Fruit fly (Drosophila melanogaster) whole organism, embryonic: ENCODE results near the gene CG14915.
A peak's percentile ranks its signal among the peaks of the same experiment; 100 is the strongest.

ENCODE experiments used
- Abd-B ChIP-seq: fragments of 200-800 bp; sonication (Bioruptor generic); optimal IDR thresholded peaks from 2 replicates; lab custom pipeline; 2018; ENCODE audit warnings: missing biosample characterization, mild to moderate bottlenecking, missing genetic modification characterization, moderate library complexity
- B-H2 ChIP-seq: fragments of 200-800 bp; sonication (Bioruptor generic); optimal IDR thresholded peaks from 2 replicates; lab custom pipeline; 2018; ENCODE audit warnings: missing biosample characterization, mild to moderate bottlenecking, missing genetic modification characterization
- Bdp1 ChIP-seq: fragments of 200-800 bp; sonication (Bioruptor generic); optimal IDR thresholded peaks from 3 replicates; lab custom pipeline; 2016; ENCODE audit warnings: missing biosample characterization, missing genetic modification characterization
- CG10209 ChIP-seq: fragments of 200-800 bp; sonication (Bioruptor generic); optimal IDR thresholded peaks from 3 replicates; lab custom pipeline; 2017; ENCODE audit warnings: missing biosample characterization, mild to moderate bottlenecking, missing genetic modification characterization, missing genetic modification reagents
- CG12219 ChIP-seq: fragments of 200-800 bp; sonication (Bioruptor generic); optimal IDR thresholded peaks from 3 replicates; lab custom pipeline; 2018; ENCODE audit warnings: missing biosample characterization, mild to moderate bottlenecking, missing genetic modification characterization
- CG13296 ChIP-seq: fragments of 200-800 bp; sonication (Bioruptor generic); optimal IDR thresholded peaks from 3 replicates; lab custom pipeline; 2018; ENCODE audit warnings: missing biosample characterization, mild to moderate bottlenecking, missing genetic modification characterization
- CG13894 ChIP-seq: fragments of 200-800 bp; sonication (Bioruptor generic); optimal IDR thresholded peaks from 3 replicates; lab custom pipeline; 2018; ENCODE audit warnings: missing biosample characterization, mild to moderate bottlenecking, missing genetic modification characterization, moderate library complexity
- CG14014 ChIP-seq: fragments of 200-800 bp; sonication (Bioruptor generic); IDR thresholded peaks from 2 replicates; pipeline ENCODE4 v1.3.6; 2022; ENCODE audit warnings: missing biosample characterization, missing genetic modification characterization
- CG1603 ChIP-seq: fragments of 200-800 bp; sonication (Bioruptor generic); optimal IDR thresholded peaks from 2 replicates; lab custom pipeline; 2019; ENCODE audit warnings: missing biosample characterization, mild to moderate bottlenecking, missing genetic modification characterization, moderate library complexity
- CG17328 ChIP-seq: fragments of 200-800 bp; sonication (Bioruptor generic); IDR thresholded peaks from 2 replicates; pipeline ENCODE4 v1.3.6; 2022; ENCODE audit warnings: missing biosample characterization, missing genetic modification characterization
- CG18764 ChIP-seq: fragments of 200-800 bp; sonication (Bioruptor generic); optimal IDR thresholded peaks from 3 replicates; lab custom pipeline; 2016; ENCODE audit warnings: missing biosample characterization, missing genetic modification characterization
- CG33213 ChIP-seq: fragments of 200-800 bp; sonication (Bioruptor generic); optimal IDR thresholded peaks from 3 replicates; lab custom pipeline; 2016; ENCODE audit warnings: missing biosample characterization, missing genetic modification characterization
- CG33557 ChIP-seq: fragments of 200-800 bp; sonication (Bioruptor generic); optimal IDR thresholded peaks from 2 replicates; lab custom pipeline; 2019; ENCODE audit warnings: missing biosample characterization, mild to moderate bottlenecking, missing genetic modification characterization, moderate library complexity
- CG3847 ChIP-seq: fragments of 200-800 bp; sonication (Bioruptor generic); IDR thresholded peaks from 2 replicates; pipeline ENCODE4 v1.3.6; 2022; ENCODE audit warnings: missing biosample characterization, missing genetic modification characterization
- CG42726 ChIP-seq: fragments of 200-800 bp; sonication (Bioruptor generic); IDR thresholded peaks from 2 replicates; pipeline ENCODE4 v1.3.6; 2022; ENCODE audit warnings: missing biosample characterization, missing genetic modification characterization; ENCODE audit not compliant: partially characterized antibody
- CG4360 ChIP-seq: fragments of 200-800 bp; sonication (Bioruptor generic); IDR thresholded peaks from 2 replicates; pipeline ENCODE4 v1.3.6; 2022; ENCODE audit warnings: missing biosample characterization, missing genetic modification characterization
- CG5180 ChIP-seq: fragments of 200-800 bp; sonication (Bioruptor generic); optimal IDR thresholded peaks from 3 replicates; lab custom pipeline; 2017; ENCODE audit warnings: missing biosample characterization, missing genetic modification characterization, mild to moderate bottlenecking, moderate library complexity, missing genetic modification reagents
- CG7357 ChIP-seq: fragments of 200-800 bp; sonication (Bioruptor generic); IDR thresholded peaks from 3 replicates; pipeline ENCODE4 v1.3.6; 2022; ENCODE audit warnings: missing biosample characterization, missing genetic modification characterization
- CG7372 ChIP-seq: fragments of 200-800 bp; sonication (Bioruptor generic); IDR thresholded peaks from 2 replicates; pipeline ENCODE4 v1.3.6; 2022; ENCODE audit warnings: missing biosample characterization, missing genetic modification characterization
- CG7928 ChIP-seq: fragments of 200-800 bp; sonication (Bioruptor generic); optimal IDR thresholded peaks from 2 replicates; lab custom pipeline; 2017; ENCODE audit warnings: missing biosample characterization, mild to moderate bottlenecking, missing genetic modification characterization
- CG8478 ChIP-seq: fragments of >200 bp; optimal IDR thresholded peaks from 2 replicates; lab custom pipeline; 2018
- CG8944 ChIP-seq: fragments of 200-800 bp; sonication (Bioruptor generic); optimal IDR thresholded peaks from 3 replicates; lab custom pipeline; 2016; ENCODE audit warnings: missing biosample characterization, missing genetic modification characterization
- CG9215 ChIP-seq: fragments of 200-800 bp; sonication (Bioruptor generic); IDR thresholded peaks from 2 replicates; pipeline ENCODE4 v1.3.6; 2022; ENCODE audit warnings: missing biosample characterization, missing genetic modification characterization
- HLH3B ChIP-seq: fragments of 200-800 bp; sonication (Bioruptor generic); IDR thresholded peaks from 2 replicates; pipeline ENCODE4 v1.3.6; 2022; ENCODE audit warnings: missing biosample characterization, missing genetic modification characterization
- Neu2 ChIP-seq: fragments of 200-800 bp; sonication (Bioruptor generic); optimal IDR thresholded peaks from 3 replicates; lab custom pipeline; 2016; ENCODE audit warnings: missing biosample characterization, missing genetic modification characterization, borderline replicate concordance
- Oli ChIP-seq: fragments of 200-800 bp; sonication (Bioruptor generic); optimal IDR thresholded peaks from 2 replicates; lab custom pipeline; 2018; ENCODE audit warnings: missing biosample characterization, mild to moderate bottlenecking, missing genetic modification characterization, moderate library complexity
- Ravus ChIP-seq: fragments of 200-800 bp; sonication (Bioruptor generic); IDR thresholded peaks from 2 replicates; pipeline ENCODE4 v1.3.6; 2022; ENCODE audit warnings: missing biosample characterization, missing genetic modification characterization
- Side ChIP-seq: fragments of 200-800 bp; sonication (Bioruptor generic); optimal IDR thresholded peaks from 2 replicates; lab custom pipeline; 2016; ENCODE audit warnings: missing biosample characterization, missing genetic modification characterization
- Six4 ChIP-seq: fragments of 200-800 bp; sonication (Bioruptor generic); optimal IDR thresholded peaks from 2 replicates; lab custom pipeline; 2016; ENCODE audit warnings: missing biosample characterization, missing genetic modification characterization
- Spps ChIP-seq: fragments of 200-800 bp; sonication (Bioruptor generic); optimal IDR thresholded peaks from 2 replicates; lab custom pipeline; 2018; ENCODE audit warnings: missing biosample characterization, mild to moderate bottlenecking, missing genetic modification characterization
- YL-1 ChIP-seq: fragments of 200-800 bp; sonication (Bioruptor generic); optimal IDR thresholded peaks from 3 replicates; lab custom pipeline; 2017; ENCODE audit warnings: missing biosample characterization, mild to moderate bottlenecking, missing genetic modification characterization
- ase ChIP-seq: fragments of 200-800 bp; sonication (Bioruptor generic); IDR thresholded peaks from 3 replicates; pipeline ENCODE4 v1.3.6; 2022; ENCODE audit warnings: missing biosample characterization, missing genetic modification characterization
- ato ChIP-seq: fragments of 200-800 bp; sonication (Bioruptor generic); IDR thresholded peaks from 2 replicates; pipeline ENCODE4 v1.3.6; 2022; ENCODE audit warnings: missing biosample characterization, missing genetic modification characterization; ENCODE audit not compliant: partially characterized antibody
- chif ChIP-seq, 2 experiments: fragments of 200-800 bp; sonication (Bioruptor generic); optimal IDR thresholded peaks; 3 replicates each; lab custom pipeline; 2016; ENCODE audit warnings: missing biosample characterization in 2 of 2, missing genetic modification characterization in 2 of 2
- cwo ChIP-seq: fragments of 200-800 bp; sonication (Bioruptor generic); optimal IDR thresholded peaks from 3 replicates; lab custom pipeline; 2017; ENCODE audit warnings: missing biosample characterization, missing genetic modification characterization, mild to moderate bottlenecking, moderate library complexity, missing genetic modification reagents
- fru ChIP-seq: fragments of >200 bp; optimal IDR thresholded peaks from 2 replicates; lab custom pipeline; 2017
- gt ChIP-seq: fragments of 200-800 bp; sonication (Bioruptor generic); IDR thresholded peaks from 2 replicates; pipeline ENCODE4 v1.3.6; 2022; ENCODE audit warnings: missing biosample characterization, missing genetic modification characterization
- mld ChIP-seq: fragments of 200-800 bp; sonication (Bioruptor generic); IDR thresholded peaks from 3 replicates; pipeline ENCODE4 v1.3.6; 2022; ENCODE audit warnings: missing biosample characterization, missing genetic modification characterization; ENCODE audit not compliant: partially characterized antibody
- onecut ChIP-seq: fragments of 200-800 bp; sonication (Bioruptor generic); IDR thresholded peaks from 2 replicates; pipeline ENCODE4 v1.3.6; 2022; ENCODE audit warnings: missing biosample characterization, missing genetic modification characterization
- org-1 ChIP-seq: fragments of 200-800 bp; sonication (Bioruptor generic); optimal IDR thresholded peaks from 2 replicates; lab custom pipeline; 2017; ENCODE audit warnings: missing biosample characterization, missing genetic modification characterization
- schlank ChIP-seq: fragments of 200-800 bp; sonication (Bioruptor generic); optimal IDR thresholded peaks from 2 replicates; lab custom pipeline; 2018; ENCODE audit warnings: missing biosample characterization, mild to moderate bottlenecking, missing genetic modification characterization
- sima ChIP-seq: fragments of 200-800 bp; sonication (Bioruptor generic); optimal IDR thresholded peaks from 2 replicates; lab custom pipeline; 2016; ENCODE audit warnings: missing biosample characterization, missing genetic modification characterization
- sr ChIP-seq: fragments of 200-800 bp; sonication (Bioruptor generic); IDR thresholded peaks from 3 replicates; pipeline ENCODE4 v1.3.6; 2022; ENCODE audit warnings: missing biosample characterization, missing genetic modification characterization
- toy ChIP-seq: fragments of 200-800 bp; sonication (Bioruptor generic); IDR thresholded peaks from 2 replicates; pipeline ENCODE4 v1.3.6; 2022; ENCODE audit warnings: missing biosample characterization, missing genetic modification characterization
- twi ChIP-seq: fragments of 200-800 bp; optimal IDR thresholded peaks from 2 replicates; lab custom pipeline; 2019; ENCODE audit warnings: missing biosample characterization, mild to moderate bottlenecking, missing genetic modification characterization, moderate library complexity

CG14915 gene

DNA sequence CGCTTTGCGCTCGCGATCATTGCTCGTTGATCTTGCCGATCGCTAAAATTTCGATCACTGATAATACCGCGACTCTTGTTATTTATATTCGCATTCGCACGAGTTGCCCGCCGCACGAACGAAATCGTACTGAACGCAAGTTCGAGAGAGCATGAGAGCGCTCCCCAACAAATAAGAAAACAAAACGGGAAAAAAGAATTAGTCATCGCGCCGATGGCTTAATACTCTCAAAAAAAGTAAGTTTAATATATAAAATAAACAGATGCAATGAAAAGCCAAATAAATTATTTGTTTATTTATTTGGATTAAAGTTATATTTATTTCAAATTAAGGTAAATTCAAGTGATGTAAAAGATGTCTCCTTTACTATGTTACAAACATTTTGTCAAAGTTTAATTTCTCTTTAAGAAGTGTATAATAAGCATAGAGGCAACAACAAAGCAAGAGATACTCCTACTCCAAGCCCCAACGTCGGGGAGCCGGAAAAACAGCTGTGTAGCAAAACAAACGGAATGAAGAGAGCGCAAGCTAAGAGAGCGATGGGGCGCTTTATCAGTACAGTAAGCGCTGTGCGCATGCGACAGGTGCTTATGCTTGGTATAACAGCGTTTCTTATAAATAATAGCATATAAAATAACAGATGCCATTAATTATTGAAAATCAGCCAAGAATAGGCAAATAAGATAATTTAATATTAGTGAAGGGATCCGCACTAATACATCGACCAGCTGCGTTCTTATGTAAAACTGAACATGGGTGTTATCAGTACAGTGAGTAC is 13.3 kb upstream of the CG14915 start (continued):
- TF ChIP-seq Six4, result peak; percentile 74
- peak; percentile 1 for TF ChIP-seq Spps (tag; lab: Kevin White, UChicago)
- no peak for TF ChIP-seq Ravus
- TF ChIP-seq CG33213 (GFP tag; lab: Kevin White, UChicago), result no peak
- no peak for TF ChIP-seq CG13894
- peak; percentile 19 for TF ChIP-seq B-H2 (GFP tag; lab: Kevin White, UChicago)
- TF ChIP-seq CG8944, result peak; percentile 41
- peak; percentile 46 for TF ChIP-seq schlank (tag; lab: Kevin White, UChicago)
- no peak for TF ChIP-seq gt (GFP tag; lab: Robert Waterston, UW)
- TF ChIP-seq Neu2 (GFP tag; lab: Kevin White, UChicago), result no peak
- TF ChIP-seq CG8478 (lab: Kevin White, UChicago), result no peak
- TF ChIP-seq CG7357 (GFP tag; lab: Robert Waterston, UW), result no peak
- TF ChIP-seq CG33557 (GFP tag; lab: Kevin White, UChicago), result peak; percentile 67
- no peak for TF ChIP-seq CG7928 (GFP tag; lab: Kevin White, UChicago)
- peak; percentile 67 for TF ChIP-seq CG14014 (GFP tag; lab: Robert Waterston, UW)
- peak; percentile 53; the same call in 1 of the 3 replicates for TF ChIP-seq ase (GFP tag; lab: Robert Waterston, UW)
- TF ChIP-seq CG12219 (GFP tag; lab: Kevin White, UChicago), result peak; percentile 74
- TF ChIP-seq sima (GFP tag; lab: Kevin White, UChicago), result no peak
- peak; percentile 82 for TF ChIP-seq CG1603 (tag; lab: Kevin White, UChicago)
- TF ChIP-seq CG13296 (GFP tag; lab: Kevin White, UChicago), result peak; percentile 77
- TF ChIP-seq onecut (GFP tag; lab: Robert Waterston, UW), result peak; percentile 36; the same call in 1 of the 2 replicates
- peak; percentile 38 for TF ChIP-seq twi (tag; lab: Kevin White, UChicago)
- no peak for TF ChIP-seq CG4360 (GFP tag; lab: Robert Waterston, UW)
- TF ChIP-seq CG17328 (GFP tag; lab: Robert Waterston, UW), result peak; percentile 65
- TF ChIP-seq org-1 (GFP tag; lab: Kevin White, UChicago), result peak; percentile 77
- peak; percentile 20 for TF ChIP-seq cwo (GFP tag; lab: Kevin White, UChicago)
- TF ChIP-seq Abd-B, result peak; percentile 66
- TF ChIP-seq HLH3B (GFP tag; lab: Robert Waterston, UW), result peak; percentile 51
- no peak for TF ChIP-seq CG18764 (GFP tag; lab: Kevin White, UChicago)
- no peak for TF ChIP-seq CG42726 (GFP tag; lab: Robert Waterston, UW)
- TF ChIP-seq toy (GFP tag; lab: Robert Waterston, UW), result no peak
- TF ChIP-seq CG7372 (GFP tag; lab: Robert Waterston, UW), result peak; percentile 58
- peak; percentile 53 for TF ChIP-seq CG5180 (GFP tag; lab: Kevin White, UChicago)
- peak; percentile 82 for TF ChIP-seq Oli
- TF ChIP-seq CG10209, result peak; percentile 79
- peak; percentile 46 for TF ChIP-seq Bdp1 (GFP tag; lab: Kevin White, UChicago)
- TF ChIP-seq mld (GFP tag; lab: Robert Waterston, UW), result no peak
- peak; percentile 69 to 84 for TF ChIP-seq chif (GFP tag; optimal IDR thresholded peaks at IDR 0.05; lab: Kevin White, UChicago)
- no peak; the same call in 1 of the 2 replicates for TF ChIP-seq CG9215
- peak; percentile 80 for TF ChIP-seq CG3847
- no peak for TF ChIP-seq ato (GFP tag; lab: Robert Waterston, UW)
- TF ChIP-seq Side, result peak; percentile 22
- peak; percentile 19 for TF ChIP-seq YL-1
- no peak for TF ChIP-seq fru (lab: Kevin White, UChicago)
- TF ChIP-seq sr (GFP tag; lab: Robert Waterston, UW), result peak; percentile 40; the same call in 1 of the 3 replicates
- TF ChIP-seq, all 482 proteins: peak for 327
